Fruit fly (Drosophila melanogaster) whole organism, prepupa: ENCODE measurements around the gene CG33631.

Source experiments
- Blimp-1 ChIP-seq: fragments of 200-800 bp; sonication (Bioruptor generic); optimal IDR thresholded peaks from 3 replicates; lab custom pipeline; 2017; ENCODE audit warnings: missing biosample characterization, missing genetic modification characterization, mild to moderate bottlenecking, moderate library complexity, missing genetic modification reagents
- CG10631 ChIP-seq: fragments of 200-800 bp; sonication (Bioruptor generic); optimal IDR thresholded peaks from 2 replicates; lab custom pipeline; 2016; ENCODE audit warnings: missing biosample characterization, missing genetic modification characterization
- CG32006 ChIP-seq: fragments of 200-800 bp; sonication (Bioruptor generic); optimal IDR thresholded peaks from 3 replicates; lab custom pipeline; 2017; ENCODE audit warnings: missing biosample characterization, mild to moderate bottlenecking, missing genetic modification characterization
- Gug ChIP-seq: fragments of 200-800 bp; sonication (Bioruptor generic); IDR thresholded peaks from 2 replicates; pipeline ENCODE4 v1.3.6; 2022; ENCODE audit warnings: missing biosample characterization, missing genetic modification characterization
- Hr39 ChIP-seq: fragments of 200-800 bp; sonication (Bioruptor generic); optimal IDR thresholded peaks from 2 replicates; lab custom pipeline; 2016; ENCODE audit warnings: missing biosample characterization, missing genetic modification characterization
- Met ChIP-seq: fragments of 200-800 bp; sonication (Bioruptor generic); optimal IDR thresholded peaks from 3 replicates; lab custom pipeline; 2016; ENCODE audit warnings: missing biosample characterization, missing genetic modification characterization
- OdsH ChIP-seq: fragments of 200-800 bp; sonication (Bioruptor generic); optimal IDR thresholded peaks from 3 replicates; lab custom pipeline; 2016; ENCODE audit warnings: missing biosample characterization, missing genetic modification characterization
- Sox102F ChIP-seq: fragments of 200-800 bp; sonication (Bioruptor generic); optimal IDR thresholded peaks from 2 replicates; lab custom pipeline; 2016; ENCODE audit warnings: missing biosample characterization, mild to moderate bottlenecking, missing genetic modification characterization
- Sox15 ChIP-seq: fragments of 200-800 bp; sonication (Bioruptor generic); optimal IDR thresholded peaks from 3 replicates; lab custom pipeline; 2016; ENCODE audit warnings: missing biosample characterization, missing genetic modification characterization
- achi ChIP-seq: fragments of 200-800 bp; sonication (Bioruptor generic); optimal IDR thresholded peaks from 3 replicates; lab custom pipeline; 2016; ENCODE audit warnings: missing biosample characterization, missing genetic modification characterization
- esn ChIP-seq: fragments of 200-800 bp; sonication (Bioruptor generic); optimal IDR thresholded peaks from 2 replicates; lab custom pipeline; 2016; ENCODE audit warnings: missing biosample characterization, mild to moderate bottlenecking, missing genetic modification characterization, moderate library complexity
- fkh ChIP-seq: fragments of 200-800 bp; sonication (Bioruptor generic); optimal IDR thresholded peaks from 3 replicates; lab custom pipeline; 2017; ENCODE audit warnings: missing biosample characterization, mild to moderate bottlenecking, missing genetic modification characterization, moderate library complexity
- net ChIP-seq: fragments of 200-800 bp; sonication (Bioruptor generic); optimal IDR thresholded peaks from 3 replicates; lab custom pipeline; 2016; ENCODE audit warnings: missing biosample characterization, missing genetic modification characterization

dm6 chr3R:10055951-10056350 lies 7.9 kb upstream of the CG33631 start, which contains the start of gene Npc2d:
- TF ChIP-seq Sox15 (GFP tag; lab: Kevin White, UChicago), result no peak
- TF ChIP-seq Sox102F (GFP tag; lab: Kevin White, UChicago), result no peak
- no peak for TF ChIP-seq Hr39 (GFP tag; lab: Kevin White, UChicago)
- TF ChIP-seq Blimp-1 (GFP tag; lab: Kevin White, UChicago), result no peak
- TF ChIP-seq esn, result no peak
- TF ChIP-seq net (GFP tag; lab: Kevin White, UChicago), result no peak
- no peak for TF ChIP-seq Met (GFP tag; lab: Kevin White, UChicago)
- TF ChIP-seq CG10631, result no peak
- no peak for TF ChIP-seq Gug (GFP tag; lab: Robert Waterston, UW)
- TF ChIP-seq achi (GFP tag; lab: Kevin White, UChicago), result no peak
- no peak for TF ChIP-seq CG32006 (GFP tag; lab: Kevin White, UChicago)
- TF ChIP-seq OdsH (GFP tag; lab: Kevin White, UChicago), result no peak
- no peak for TF ChIP-seq fkh
